Fruit fly (Drosophila melanogaster) whole organism: ENCODE results near the gene mtsh.

ENCODE experiments used
- CG8478 ChIP-seq: fragments of >200 bp; optimal IDR thresholded peaks from 2 replicates; lab custom pipeline; 2018; ENCODE audit warnings: inconsistent platforms
- EcR ChIP-seq, 2 experiments: fragments of >200 bp; optimal IDR thresholded peaks; 2 replicates each; lab custom pipeline; 2017; ENCODE audit warnings: missing biosample characterization in 2 of 2, missing genetic modification characterization in 2 of 2, missing genetic modification reagents in 2 of 2
- pan ChIP-seq: fragments of >200 bp; optimal IDR thresholded peaks from 2 replicates; lab custom pipeline; 2017
- psq ChIP-seq: fragments of >200 bp; optimal IDR thresholded peaks from 2 replicates; lab custom pipeline; 2017
- usp ChIP-seq: fragments of >200 bp; optimal IDR thresholded peaks from 2 replicates; lab custom pipeline; 2017; ENCODE audit warnings: missing biosample characterization, missing genetic modification characterization, mixed read lengths

DNA sequence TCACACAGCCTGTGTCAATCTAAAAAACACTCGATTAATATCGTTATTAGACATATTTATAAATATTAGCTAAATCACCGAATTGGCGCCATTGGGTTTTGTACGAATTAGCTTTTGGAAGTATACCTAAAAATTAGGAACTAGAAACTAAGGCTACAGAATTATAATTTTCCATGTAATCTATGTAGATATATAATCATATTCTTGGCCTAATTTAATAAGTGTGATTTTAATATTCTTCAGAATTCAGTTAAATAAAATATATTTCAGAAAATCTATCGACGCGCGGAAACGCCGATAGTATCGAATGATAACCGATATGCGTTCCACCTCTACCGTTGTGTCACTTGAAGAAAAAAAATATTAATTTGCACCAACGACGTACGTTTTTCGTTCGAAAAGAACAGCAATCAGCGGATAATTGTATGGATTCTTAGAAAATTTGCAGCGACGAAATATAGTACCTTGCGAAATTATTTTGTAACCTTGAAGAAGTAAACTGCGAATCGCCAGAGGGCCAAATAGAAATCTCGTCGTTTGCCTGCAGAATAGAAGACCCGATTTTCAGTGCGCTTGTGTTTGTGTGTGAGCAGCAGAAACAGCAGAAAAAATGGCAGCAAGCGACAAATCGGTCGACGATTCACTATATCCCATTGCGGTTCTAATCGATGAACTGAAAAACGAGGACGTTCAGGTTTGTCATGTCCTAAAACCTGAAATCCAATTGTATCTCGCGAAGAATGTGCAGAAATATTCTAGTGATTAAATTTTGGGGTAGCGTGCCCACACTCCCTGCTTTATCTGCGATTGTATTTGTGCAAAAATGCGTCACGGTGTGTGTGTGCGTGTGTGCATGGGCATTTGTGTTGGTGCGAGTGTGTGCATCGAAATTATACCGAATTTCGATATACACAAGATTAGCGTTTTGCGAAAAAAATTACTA lies 46.3 kb upstream of the mtsh start, which contains the start of gene Pp2A-29B:
- TF ChIP-seq EcR (GFP tag; optimal IDR thresholded peaks at IDR 0.05; lab: Kevin White, UChicago) (no peak), psq (lab: Kevin White, UChicago) (no peak), CG8478 (lab: Kevin White, UChicago) (no peak), usp (GFP tag; lab: Kevin White, UChicago) (no peak), pan (lab: Kevin White, UChicago) (no peak)
